Worm (Caenorhabditis elegans): ENCODE measurements around the gene F22B5.10.

F22B5.10 gene

DNA sequence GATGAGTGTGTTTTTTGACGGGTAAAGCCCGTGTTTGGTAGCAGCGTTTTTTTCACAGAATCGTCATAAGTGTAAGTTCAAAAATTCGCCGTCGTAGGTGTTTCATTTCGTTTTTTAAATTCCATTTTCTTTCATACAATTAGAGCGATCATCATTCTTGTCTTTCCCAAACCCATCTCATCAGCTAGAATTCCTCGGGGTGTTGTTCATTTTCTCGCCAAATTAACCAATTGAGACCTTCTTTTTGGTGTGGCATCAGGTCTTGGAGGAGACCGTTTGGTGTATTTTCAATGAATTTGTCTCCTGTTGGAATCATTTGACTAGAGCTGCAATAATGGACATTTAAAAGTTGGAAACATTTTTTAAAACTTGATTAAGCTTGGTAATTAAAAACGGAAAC is 5.9 kb downstream of the F22B5.10 start:
- no peak for TF ChIP-seq nhr-23 (tag; optimal IDR thresholded peaks at IDR 0.05)
- TF ChIP-seq mab-5 (tag; optimal IDR thresholded peaks at IDR 0.05): no peak
- TF ChIP-seq unc-62 (GFP tag; optimal IDR thresholded peaks at IDR 0.05): no peak
- no peak for TF ChIP-seq skn-1 (tag; optimal IDR thresholded peaks at IDR 0.05)
- no peak for TF ChIP-seq ceh-82 (tag; optimal IDR thresholded peaks at IDR 0.05)
- TF ChIP-seq sem-4 (tag; optimal IDR thresholded peaks at IDR 0.05): no peak
- TF ChIP-seq nhr-77 (tag; optimal IDR thresholded peaks at IDR 0.05): no peak
- no peak for TF ChIP-seq alr-1 (tag; optimal IDR thresholded peaks at IDR 0.05)
- no peak for TF ChIP-seq F13H6.1 (tag; optimal IDR thresholded peaks at IDR 0.05)
- TF ChIP-seq nhr-21 (tag; optimal IDR thresholded peaks at IDR 0.05): no peak
- no peak for TF ChIP-seq aly-2 (tag; optimal IDR thresholded peaks at IDR 0.05)
- TF ChIP-seq nhr-10 (tag; optimal IDR thresholded peaks at IDR 0.05): no peak
- TF ChIP-seq zag-1 (tag; optimal IDR thresholded peaks at IDR 0.05): no peak
- no peak for TF ChIP-seq unc-55 (GFP tag; optimal IDR thresholded peaks at IDR 0.05)
- no peak for TF ChIP-seq sma-9 (GFP tag; optimal IDR thresholded peaks at IDR 0.05)
- no peak for TF ChIP-seq sma-9 (tag; optimal IDR thresholded peaks at IDR 0.05)
- TF ChIP-seq ztf-4 (tag; optimal IDR thresholded peaks at IDR 0.05): no peak
- no peak for TF ChIP-seq Y55F3AM.14 (GFP tag; optimal IDR thresholded peaks at IDR 0.05)

DNA sequence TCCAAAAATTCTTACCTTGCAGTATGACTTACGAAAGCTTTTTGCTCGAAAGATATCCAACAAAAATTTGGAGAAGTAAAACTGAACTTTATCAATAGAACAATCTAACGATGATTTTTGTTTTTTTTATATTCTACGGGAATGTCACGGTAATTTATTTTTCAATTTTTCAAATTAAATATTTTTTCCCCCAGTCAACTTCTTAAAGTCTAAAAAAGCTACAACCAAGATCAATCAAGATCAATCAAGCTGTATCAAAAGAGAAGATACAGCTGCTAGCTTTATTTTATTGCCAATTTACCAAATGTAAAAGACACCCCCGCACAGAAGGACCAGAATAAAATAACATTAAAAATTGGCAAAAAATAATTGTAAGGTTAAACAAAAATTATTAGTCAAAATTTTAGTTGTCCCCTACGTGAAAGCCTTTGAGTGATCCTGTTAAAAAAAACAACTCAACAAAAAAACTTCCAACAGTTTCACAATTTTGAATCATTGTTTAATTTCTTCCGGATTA is 8.4 kb downstream of the F22B5.10 start, which contains the start of the genes M05D6.1 and M05D6.3:
Gene M05D6.1 (minus strand): TSS at position 101 of the 517 bp plus-strand sequence.
Gene M05D6.3 (plus strand): TSS at position 467 of the 517 bp plus-strand sequence.
- no peak for TF ChIP-seq ama-1 (optimal IDR thresholded peaks at IDR 0.05)
- no peak for TF ChIP-seq ztf-11 (tag; optimal IDR thresholded peaks at IDR 0.05)
- no peak for TF ChIP-seq F13H6.1 (tag; optimal IDR thresholded peaks at IDR 0.05)
- no peak for TF ChIP-seq egl-27 (tag; optimal IDR thresholded peaks at IDR 0.05)
- TF ChIP-seq R02D3.7 (tag; optimal IDR thresholded peaks at IDR 0.05): no peak
- TF ChIP-seq mab-5 (tag; optimal IDR thresholded peaks at IDR 0.05): no peak
- TF ChIP-seq Y55F3AM.14 (GFP tag; optimal IDR thresholded peaks at IDR 0.05): no peak
- TF ChIP-seq peb-1 (tag; optimal IDR thresholded peaks at IDR 0.05): no peak
- TF ChIP-seq ztf-4 (tag; optimal IDR thresholded peaks at IDR 0.05): no peak
- TF ChIP-seq lin-39 (tag; optimal IDR thresholded peaks at IDR 0.05): no peak
- TF ChIP-seq sem-4 (tag; optimal IDR thresholded peaks at IDR 0.05): no peak
- TF ChIP-seq nhr-10 (tag; optimal IDR thresholded peaks at IDR 0.05): no peak
- TF ChIP-seq nhr-6 (tag; optimal IDR thresholded peaks at IDR 0.05): no peak
- no peak for TF ChIP-seq ZK546.5 (tag; optimal IDR thresholded peaks at IDR 0.05)
- no peak for TF ChIP-seq lin-13 (GFP tag; optimal IDR thresholded peaks at IDR 0.05)
- TF ChIP-seq mbf-1 (tag; optimal IDR thresholded peaks at IDR 0.05): no peak
- TF ChIP-seq lin-11 (tag; optimal IDR thresholded peaks at IDR 0.05): no peak
- TF ChIP-seq elt-1 (tag; optimal IDR thresholded peaks at IDR 0.05): no peak
- TF ChIP-seq crh-2 (tag; optimal IDR thresholded peaks at IDR 0.05): no peak
- TF ChIP-seq dmd-4 (tag; optimal IDR thresholded peaks at IDR 0.05): no peak

DNA sequence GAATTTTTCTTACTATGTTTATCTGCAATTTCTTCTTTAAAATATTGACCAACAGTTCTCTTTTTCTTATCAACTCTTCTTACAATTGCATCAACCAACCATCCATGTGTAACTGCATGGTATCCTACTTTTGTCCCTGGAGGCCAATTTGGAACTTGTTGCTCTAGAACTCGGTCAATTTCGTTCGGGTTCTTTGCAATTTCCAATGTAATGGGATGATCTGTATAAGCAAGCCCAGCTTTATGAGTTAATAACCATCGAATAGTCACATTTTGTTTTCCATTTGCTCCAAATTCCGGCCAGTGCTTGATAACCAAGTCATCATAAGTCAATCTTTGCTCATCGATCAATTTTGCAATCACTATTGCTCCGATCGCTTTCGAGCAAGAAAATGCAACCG is 12.4 kb downstream of the F22B5.10 start:
- TF ChIP-seq ama-1 (optimal IDR thresholded peaks at IDR 0.05) (peak; percentile 70), C34F6.9 (tag; optimal IDR thresholded peaks at IDR 0.05) (no peak), unc-62 (GFP tag; optimal IDR thresholded peaks at IDR 0.05) (no peak), sem-4 (tag; optimal IDR thresholded peaks at IDR 0.05) (no peak), gmeb-1 (tag; optimal IDR thresholded peaks at IDR 0.05) (no peak), dmd-4 (tag; optimal IDR thresholded peaks at IDR 0.05) (no peak), egl-27 (tag; optimal IDR thresholded peaks at IDR 0.05) (no peak)

DNA sequence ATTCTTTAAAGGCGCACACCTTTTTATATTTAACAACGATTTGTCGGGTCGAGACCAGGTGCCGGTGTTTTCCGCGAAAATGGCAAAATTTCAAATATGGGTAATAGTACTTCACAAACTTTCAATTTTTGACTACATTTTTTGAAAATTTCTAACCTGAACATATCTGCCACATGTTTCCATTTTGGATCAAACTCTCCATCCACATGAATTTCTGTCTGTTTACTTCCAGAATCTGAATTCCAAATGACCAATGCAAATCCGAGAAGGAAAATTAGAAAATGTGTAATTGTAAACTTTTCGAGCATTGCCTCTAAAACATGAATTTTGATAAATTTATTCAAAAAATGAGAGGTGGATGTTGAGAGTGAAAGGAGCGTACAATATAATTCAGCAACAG is 13.2 kb downstream of the F22B5.10 start, which contains the start of gene lact-4:
Gene lact-4 (minus strand): TSS at position 313 of the 400 bp plus-strand sequence.
- no peak for TF ChIP-seq nhr-12 (tag; optimal IDR thresholded peaks at IDR 0.05)
- TF ChIP-seq nhr-10 (tag; optimal IDR thresholded peaks at IDR 0.05): no peak
- no peak for TF ChIP-seq lin-13 (GFP tag; optimal IDR thresholded peaks at IDR 0.05)
- no peak for TF ChIP-seq C34F6.9 (tag; optimal IDR thresholded peaks at IDR 0.05)
- TF ChIP-seq snpc-4 (tag; optimal IDR thresholded peaks at IDR 0.05): no peak
- TF ChIP-seq Y55F3AM.14 (GFP tag; optimal IDR thresholded peaks at IDR 0.05): no peak
- TF ChIP-seq nhr-23 (tag; optimal IDR thresholded peaks at IDR 0.05): no peak
- no peak for TF ChIP-seq nhr-77 (tag; optimal IDR thresholded peaks at IDR 0.05)
- no peak for TF ChIP-seq aly-2 (tag; optimal IDR thresholded peaks at IDR 0.05)
- no peak for TF ChIP-seq peb-1 (tag; optimal IDR thresholded peaks at IDR 0.05)
- no peak for TF ChIP-seq nhr-129 (tag; optimal IDR thresholded peaks at IDR 0.05)
- TF ChIP-seq lsy-2 (tag; optimal IDR thresholded peaks at IDR 0.05): no peak
- no peak for TF ChIP-seq blmp-1 (tag; optimal IDR thresholded peaks at IDR 0.05; ENCODE audit: insufficient read depth)

All from whole organism, L2 larva.